Worm (Caenorhabditis elegans) whole organism, mixed stage, embryonic: Measurements from ENCODE around the gene cest-13.

Source experiments
- ceh-39 ChIP-seq: fragments of 150-350 bp; optimal IDR thresholded peaks from 2 replicates; lab custom pipeline; 2014; ENCODE audit warnings: missing biosample characterization, missing genetic modification characterization
- ceh-43 ChIP-seq: fragments of 200-800 bp; sonication (Bioruptor generic); optimal IDR thresholded peaks from 2 replicates; lab custom pipeline; 2018; ENCODE audit warnings: mild to moderate bottlenecking, missing genetic modification characterization, moderate library complexity, missing compliant biosample characterization
- ces-1 ChIP-seq: fragments of 150-350 bp; optimal IDR thresholded peaks from 2 replicates; lab custom pipeline; 2014; ENCODE audit warnings: missing biosample characterization, missing genetic modification reagents, missing genetic modification characterization
- cnd-1 ChIP-seq: fragments of 200-800 bp; sonication (Bioruptor generic); optimal IDR thresholded peaks from 2 replicates; lab custom pipeline; 2018; ENCODE audit warnings: mild to moderate bottlenecking, missing genetic modification characterization, missing compliant biosample characterization
- mab-5 ChIP-seq: fragments of 150-350 bp; optimal IDR thresholded peaks from 2 replicates; lab custom pipeline; 2014; ENCODE audit warnings: missing biosample characterization, missing genetic modification characterization
- nhr-12 ChIP-seq: fragments of 150-350 bp; optimal IDR thresholded peaks from 2 replicates; lab custom pipeline; 2014; ENCODE audit warnings: missing biosample characterization, missing genetic modification characterization
- nhr-237 ChIP-seq: fragments of 150-350 bp; optimal IDR thresholded peaks from 2 replicates; lab custom pipeline; 2014; ENCODE audit warnings: missing biosample characterization, missing genetic modification characterization
- nhr-76 ChIP-seq: sonication (generic microtip); optimal IDR thresholded peaks from 2 replicates; lab custom pipeline; 2017; ENCODE audit warnings: missing biosample characterization, missing genetic modification characterization
- pha-4 ChIP-seq: fragments of 150-350 bp; optimal IDR thresholded peaks from 2 replicates; lab custom pipeline; 2018; ENCODE audit warnings: missing biosample characterization, missing genetic modification reagents, missing genetic modification characterization
- snpc-4 ChIP-seq: fragments of 150-350 bp; optimal IDR thresholded peaks from 2 replicates; lab custom pipeline; 2014; ENCODE audit warnings: missing biosample characterization, missing genetic modification characterization
- unc-120 ChIP-seq: sonication (generic microtip); optimal IDR thresholded peaks from 2 replicates; lab custom pipeline; 2017; ENCODE audit warnings: missing genetic modification characterization, missing compliant biosample characterization; ENCODE audit not compliant: poor library complexity, severe bottlenecking
- ztf-11 ChIP-seq: fragments of 150-350 bp; optimal IDR thresholded peaks from 2 replicates; lab custom pipeline; 2014; ENCODE audit warnings: missing biosample characterization, missing genetic modification characterization

DNA sequence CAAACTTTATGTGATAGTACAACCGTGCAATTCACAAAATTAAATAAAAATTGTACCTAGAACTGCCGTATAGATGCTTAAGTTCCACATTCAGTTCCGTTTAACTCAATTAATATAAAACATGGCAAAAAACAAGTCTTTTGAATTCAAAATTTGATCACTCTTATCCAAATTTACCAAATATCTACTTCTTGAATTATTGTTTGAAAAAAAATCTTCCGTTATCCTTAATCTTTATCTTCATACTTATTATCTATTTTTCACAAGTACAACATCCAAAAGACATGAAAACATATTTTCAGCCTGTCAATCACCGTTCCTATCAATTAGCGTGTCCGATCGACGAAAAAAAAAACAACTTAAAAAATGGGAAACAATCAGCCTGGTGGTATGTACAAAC is 4.6 kb upstream of the cest-13 start, which contains the start of gene aakb-1:
- no peak for TF ChIP-seq cnd-1 (tag; lab: Kevin White, UChicago)
- TF ChIP-seq pha-4 (tag; lab: Kevin White, UChicago), result no peak
- no peak for TF ChIP-seq nhr-76 (tag; lab: Kevin White, UChicago)
- no peak for TF ChIP-seq nhr-237 (tag; lab: Kevin White, UChicago)
- TF ChIP-seq nhr-12 (tag; lab: Kevin White, UChicago), result no peak
- no peak for TF ChIP-seq ceh-39 (tag; lab: Kevin White, UChicago)
- no peak for TF ChIP-seq ztf-11 (tag; lab: Kevin White, UChicago)
- no peak for TF ChIP-seq ceh-43 (GFP tag; lab: Kevin White, UChicago)
- TF ChIP-seq ces-1 (GFP tag; lab: Kevin White, UChicago), result no peak
- no peak for TF ChIP-seq mab-5
- no peak for TF ChIP-seq unc-120 (tag; lab: Kevin White, UChicago)
- no peak for TF ChIP-seq snpc-4 (tag; lab: Kevin White, UChicago)
